Worm (Caenorhabditis elegans) whole organism, L1 larva: ENCODE data around the gene msrp-4.

Experiments used
- C16A3.4 ChIP-seq: fragments of 150-350 bp; optimal IDR thresholded peaks from 2 replicates; lab custom pipeline; 2014; ENCODE audit warnings: missing biosample characterization, missing genetic modification characterization
- aha-1 ChIP-seq: fragments of 150-350 bp; optimal IDR thresholded peaks from 2 replicates; lab custom pipeline; 2014; ENCODE audit warnings: missing biosample characterization, missing genetic modification characterization
- alr-1 ChIP-seq: fragments of 200-800 bp; sonication (Bioruptor generic); optimal IDR thresholded peaks from 2 replicates; lab custom pipeline; 2018; ENCODE audit warnings: borderline replicate concordance, mild to moderate bottlenecking, missing genetic modification characterization, missing compliant biosample characterization
- blmp-1 ChIP-seq: fragments of 150-350 bp; optimal IDR thresholded peaks from 2 replicates; lab custom pipeline; 2014; ENCODE audit warnings: missing biosample characterization, missing genetic modification characterization
- ceh-63 ChIP-seq: fragments of 200-800 bp; sonication (Bioruptor generic); optimal IDR thresholded peaks from 2 replicates; lab custom pipeline; 2018; ENCODE audit warnings: mild to moderate bottlenecking, missing genetic modification characterization, missing compliant biosample characterization
- ceh-8 ChIP-seq: fragments of 200-800 bp; sonication (Bioruptor generic); optimal IDR thresholded peaks from 2 replicates; lab custom pipeline; 2018; ENCODE audit warnings: mild to moderate bottlenecking, missing genetic modification characterization, moderate library complexity, missing compliant biosample characterization
- ceh-88 ChIP-seq: fragments of 200-800 bp; sonication (Bioruptor generic); IDR thresholded peaks from 2 replicates; pipeline ENCODE4 v1.3.6; 2022; ENCODE audit warnings: missing genetic modification characterization, missing compliant biosample characterization
- ces-1 ChIP-seq: fragments of 150-350 bp; optimal IDR thresholded peaks from 2 replicates; lab custom pipeline; 2014; ENCODE audit warnings: missing biosample characterization, missing genetic modification reagents, missing genetic modification characterization
- dsc-1 ChIP-seq: sonication (generic microtip); optimal IDR thresholded peaks from 2 replicates; lab custom pipeline; 2016; ENCODE audit warnings: mild to moderate bottlenecking, missing genetic modification characterization, missing compliant biosample characterization
- elt-2 ChIP-seq: sonication (generic microtip); optimal IDR thresholded peaks from 2 replicates; lab custom pipeline; 2016; ENCODE audit warnings: missing genetic modification characterization, mild to moderate bottlenecking, inconsistent platforms, missing compliant biosample characterization, missing genetic modification reagents
- fkh-10 ChIP-seq: sonication (generic microtip); optimal IDR thresholded peaks from 2 replicates; lab custom pipeline; 2017; ENCODE audit warnings: missing biosample characterization, missing genetic modification reagents, missing genetic modification characterization
- grh-1 ChIP-seq: fragments of 200-800 bp; sonication (Bioruptor generic); IDR thresholded peaks from 2 replicates; pipeline ENCODE4 v1.3.6; 2022; ENCODE audit warnings: missing genetic modification reagents, missing genetic modification characterization, missing compliant biosample characterization
- hlh-4 ChIP-seq: sonication (generic microtip); optimal IDR thresholded peaks from 2 replicates; lab custom pipeline; 2016; ENCODE audit warnings: mild to moderate bottlenecking, missing genetic modification characterization, missing compliant biosample characterization
- hpl-2 ChIP-seq: fragments of 150-350 bp; optimal IDR thresholded peaks from 2 replicates; lab custom pipeline; 2014; ENCODE audit warnings: missing biosample characterization, missing genetic modification reagents, missing genetic modification characterization
- irx-1 ChIP-seq: sonication (generic microtip); optimal IDR thresholded peaks from 2 replicates; lab custom pipeline; 2016; ENCODE audit warnings: missing genetic modification characterization, missing compliant biosample characterization
- jun-1 ChIP-seq: fragments of 150-350 bp; optimal IDR thresholded peaks from 2 replicates; lab custom pipeline; 2014; ENCODE audit warnings: missing biosample characterization, missing genetic modification reagents, missing genetic modification characterization
- lin-14 ChIP-seq: fragments of 200-800 bp; sonication (Bioruptor generic); optimal IDR thresholded peaks from 2 replicates; lab custom pipeline; 2018; ENCODE audit warnings: mild to moderate bottlenecking, missing genetic modification characterization, moderate library complexity, missing compliant biosample characterization
- lir-3 ChIP-seq: sonication (generic microtip); optimal IDR thresholded peaks from 2 replicates; lab custom pipeline; 2016; ENCODE audit warnings: mild to moderate bottlenecking, missing genetic modification characterization, moderate library complexity, missing compliant biosample characterization; ENCODE audit not compliant: poor library complexity
- lsy-2 ChIP-seq, 2 experiments: fragments of 150-350 bp; optimal IDR thresholded peaks; 2 replicates each; lab custom pipeline; 2014; ENCODE audit warnings: missing biosample characterization in 2 of 2, missing genetic modification characterization in 2 of 2
- mab-9 ChIP-seq: fragments of 200-800 bp; sonication (Bioruptor generic); IDR thresholded peaks from 2 replicates; pipeline ENCODE4 v1.3.6; 2022; ENCODE audit warnings: missing genetic modification reagents, missing genetic modification characterization, missing compliant biosample characterization
- mdl-1 ChIP-seq, 2 experiments: fragments of 150-350 bp; optimal IDR thresholded peaks; 2 replicates each; lab custom pipeline; 2014 to 2017; ENCODE audit warnings: missing biosample characterization in 2 of 2, missing genetic modification characterization in 2 of 2, inconsistent platforms in 1 of 2
- mep-1 ChIP-seq: fragments of 150-350 bp; optimal IDR thresholded peaks from 2 replicates; lab custom pipeline; 2014; ENCODE audit warnings: missing biosample characterization, missing genetic modification characterization
- nhr-11 ChIP-seq: fragments of 150-350 bp; optimal IDR thresholded peaks from 2 replicates; lab custom pipeline; 2014; ENCODE audit warnings: missing biosample characterization, missing genetic modification characterization
- nhr-19 ChIP-seq: fragments of 200-800 bp; sonication (Bioruptor generic); conservative IDR thresholded peaks from 2 replicates; pipeline ENCODE4 v1.3.6; 2022; ENCODE audit warnings: missing genetic modification characterization, missing compliant biosample characterization
- nhr-20 ChIP-seq: sonication (generic microtip); optimal IDR thresholded peaks from 2 replicates; lab custom pipeline; 2016; ENCODE audit warnings: mild to moderate bottlenecking, missing genetic modification characterization, missing compliant biosample characterization
- nhr-28 ChIP-seq: fragments of 150-350 bp; optimal IDR thresholded peaks from 2 replicates; lab custom pipeline; 2014; ENCODE audit warnings: missing biosample characterization, missing genetic modification characterization
- nhr-76 ChIP-seq: sonication (generic microtip); optimal IDR thresholded peaks from 2 replicates; lab custom pipeline; 2017; ENCODE audit warnings: missing biosample characterization, missing genetic modification characterization
- nhr-77 ChIP-seq: fragments of 150-350 bp; optimal IDR thresholded peaks from 2 replicates; lab custom pipeline; 2014; ENCODE audit warnings: missing biosample characterization, missing genetic modification characterization
- nhr-84 ChIP-seq: sonication (generic microtip); optimal IDR thresholded peaks from 2 replicates; lab custom pipeline; 2017; ENCODE audit warnings: missing biosample characterization, missing genetic modification characterization
- nhr-85 ChIP-seq: sonication (generic microtip); peaks from one replicate; lab custom pipeline; 2016; ENCODE audit warnings: missing genetic modification characterization, inconsistent platforms, missing compliant biosample characterization
- pax-3 ChIP-seq: fragments of 200-800 bp; sonication (Bioruptor generic); optimal IDR thresholded peaks from 2 replicates; lab custom pipeline; 2018; ENCODE audit warnings: mild to moderate bottlenecking, missing genetic modification characterization, moderate library complexity, missing compliant biosample characterization
- rnt-1 ChIP-seq: sonication (generic microtip); optimal IDR thresholded peaks from 2 replicates; lab custom pipeline; 2016; ENCODE audit warnings: mild to moderate bottlenecking, missing genetic modification characterization, moderate library complexity, missing compliant biosample characterization
- sox-4 ChIP-seq: sonication (generic microtip); optimal IDR thresholded peaks from 2 replicates; lab custom pipeline; 2016; ENCODE audit warnings: missing genetic modification characterization, missing compliant biosample characterization
- swsn-7 ChIP-seq: sonication (generic microtip); optimal IDR thresholded peaks from 2 replicates; lab custom pipeline; 2016; ENCODE audit warnings: missing genetic modification characterization, missing compliant biosample characterization
- tlp-1 ChIP-seq: fragments of 150-350 bp; optimal IDR thresholded peaks from 2 replicates; lab custom pipeline; 2014; ENCODE audit warnings: missing biosample characterization, missing genetic modification characterization
- unc-130 ChIP-seq: fragments of 150-350 bp; optimal IDR thresholded peaks from 2 replicates; lab custom pipeline; 2017; ENCODE audit warnings: missing biosample characterization, missing genetic modification characterization, inconsistent platforms
- unc-62 ChIP-seq: fragments of 150-350 bp; optimal IDR thresholded peaks from 2 replicates; lab custom pipeline; 2014; ENCODE audit warnings: missing biosample characterization, missing genetic modification reagents, missing genetic modification characterization
- vab-15 ChIP-seq: sonication (generic microtip); optimal IDR thresholded peaks from 2 replicates; lab custom pipeline; 2017; ENCODE audit warnings: missing genotype, mild to moderate bottlenecking, missing genetic modification characterization, missing compliant biosample characterization
- zag-1 ChIP-seq: fragments of 150-350 bp; optimal IDR thresholded peaks from 2 replicates; lab custom pipeline; 2014; ENCODE audit warnings: missing biosample characterization, missing genetic modification characterization

Gene msrp-4

DNA sequence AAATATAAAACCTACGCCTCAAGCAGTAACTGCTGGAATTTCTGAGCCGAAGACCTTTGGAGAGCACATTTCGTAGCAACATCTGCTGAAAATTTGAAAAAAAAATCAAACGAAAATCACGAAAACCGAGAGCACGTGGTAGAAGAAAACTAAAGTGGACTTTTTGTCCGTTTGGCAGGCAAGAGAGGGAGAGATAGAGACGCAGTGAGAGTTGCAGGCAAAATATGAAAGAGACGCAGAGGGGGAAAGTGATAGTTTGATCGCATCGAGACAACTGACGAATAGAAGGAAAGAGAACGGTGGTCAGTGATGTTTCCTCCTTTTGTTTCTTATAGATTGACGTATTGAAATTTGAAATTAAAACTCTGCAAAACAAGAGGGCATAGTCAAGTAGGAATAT is 25.9 kb upstream of the msrp-4 start, which contains the start of the genes acdh-9 and F28A10.13 (continued):
- TF ChIP-seq rnt-1 (tag; lab: Kevin White, UChicago) (peak; percentile 75), fkh-10 (GFP tag; lab: Kevin White, UChicago) (no peak), lir-3 (tag; lab: Kevin White, UChicago) (peak; percentile 6), mep-1 (tag; lab: Kevin White, UChicago) (peak; percentile 53), vab-15 (no peak), C16A3.4 (peak; percentile 4), hpl-2 (GFP tag; lab: Kevin White, UChicago) (no peak), ces-1 (GFP tag; lab: Kevin White, UChicago) (no peak), unc-130 (tag; lab: Kevin White, UChicago) (no peak), hlh-4 (no peak), tlp-1 (tag; lab: Kevin White, UChicago) (no peak), nhr-76 (tag; lab: Kevin White, UChicago) (no peak), lin-14 (GFP tag; lab: Kevin White, UChicago) (peak; percentile 84), nhr-28 (no peak), nhr-20 (tag; lab: Kevin White, UChicago) (peak; percentile 93), sox-4 (tag; lab: Kevin White, UChicago) (no peak), nhr-77 (no peak), nhr-19 (GFP tag; lab: Robert Waterston, UW) (peak; percentile 51), mdl-1 (tag; optimal IDR thresholded peaks at IDR 0.05; lab: Kevin White, UChicago) (peak in 1 of 2 experiments; percentile 91), grh-1 (GFP tag; lab: Robert Waterston, UW) (no peak)

- TF ChIP-seq irx-1 (tag; lab: Kevin White, UChicago) = no peak
- no peak for TF ChIP-seq nhr-77
- no peak for TF ChIP-seq nhr-84 (tag; lab: Kevin White, UChicago)
- no peak for TF ChIP-seq unc-62 (GFP tag; lab: Kevin White, UChicago)
- no peak for TF ChIP-seq fkh-10 (GFP tag; lab: Kevin White, UChicago)
- TF ChIP-seq lsy-2 (tag; optimal IDR thresholded peaks at IDR 0.05; lab: Kevin White, UChicago) = no peak
- TF ChIP-seq blmp-1 (tag; lab: Kevin White, UChicago) = no peak
- no peak for TF ChIP-seq alr-1 (tag; lab: Kevin White, UChicago)
- no peak for TF ChIP-seq ceh-88 (GFP tag; lab: Robert Waterston, UW)
- TF ChIP-seq lir-3 (tag; lab: Kevin White, UChicago) = no peak
- TF ChIP-seq nhr-85 (tag; lab: Kevin White, UChicago) = no peak
- TF ChIP-seq pax-3 (tag; lab: Kevin White, UChicago) = no peak
- TF ChIP-seq sox-4 (tag; lab: Kevin White, UChicago) = no peak
- no peak for TF ChIP-seq ceh-8 (GFP tag; lab: Kevin White, UChicago)
- no peak for TF ChIP-seq jun-1 (tag; lab: Kevin White, UChicago)
- no peak for TF ChIP-seq elt-2 (tag; lab: Kevin White, UChicago)
- no peak for TF ChIP-seq tlp-1 (tag; lab: Kevin White, UChicago)
- no peak for TF ChIP-seq zag-1
- no peak for TF ChIP-seq ceh-63 (GFP tag; lab: Kevin White, UChicago)
Observed at ce11 chrII:845618-846017, 23.0 kb upstream of the msrp-4 start, which contains the start of gene F28A10.7. F28A10.7 (minus strand) TSS chrII:845718.

ce11 chrII:843971-844370 is 21.3 kb upstream of the msrp-4 start, which contains the start of gene F28A10.4:
F28A10.4 (plus strand) TSS chrII:844271.
- TF ChIP-seq mab-9 = no peak
- peak; percentile 33 for TF ChIP-seq nhr-85 (tag; lab: Kevin White, UChicago)

- TF ChIP-seq ceh-8 (GFP tag; lab: Kevin White, UChicago) (no peak), mab-9 (no peak), pax-3 (tag; lab: Kevin White, UChicago) (no peak), dsc-1 (tag; lab: Kevin White, UChicago) (no peak), nhr-84 (tag; lab: Kevin White, UChicago) (no peak), swsn-7 (no peak), ceh-88 (GFP tag; lab: Robert Waterston, UW) (no peak), aha-1 (tag; lab: Kevin White, UChicago) (no peak), nhr-11 (tag; lab: Kevin White, UChicago) (no peak)
- TF ChIP-seq, all 84 proteins: peak for 0
Observed at ce11 chrII:840131-840530, 17.5 kb upstream of the msrp-4 start, which contains the start of gene clc-33. clc-33 (plus strand) TSS chrII:840431.
